Worm (Caenorhabditis elegans) whole organism, L2 larva: ENCODE data around the gene T24C4.3.

ENCODE experiments used
- R02D3.7 ChIP-seq: fragments of 150-350 bp; optimal IDR thresholded peaks from 2 replicates; lab custom pipeline; 2014; ENCODE audit warnings: missing biosample characterization, missing genetic modification characterization
- fos-1 ChIP-seq: fragments of 150-350 bp; optimal IDR thresholded peaks from 2 replicates; lab custom pipeline; 2014; ENCODE audit warnings: missing biosample characterization, missing genetic modification characterization
- mdl-1 ChIP-seq, 2 experiments: fragments of 150-350 bp in 1 of 2; sonication (generic microtip) in 1 of 2; optimal IDR thresholded peaks; 2 replicates each; lab custom pipeline; 2017; ENCODE audit warnings: missing biosample characterization in 2 of 2, missing genetic modification characterization in 2 of 2
- nhr-25 ChIP-seq: fragments of 150-350 bp; sonication (generic microtip); optimal IDR thresholded peaks from 3 replicates; lab custom pipeline; 2014; ENCODE audit warnings: missing biosample characterization, missing genetic modification characterization
- skn-1 ChIP-seq: sonication (generic microtip); optimal IDR thresholded peaks from 2 replicates; lab custom pipeline; 2017; ENCODE audit warnings: missing biosample characterization, missing genetic modification characterization
- snpc-4 ChIP-seq: fragments of 150-350 bp; optimal IDR thresholded peaks from 2 replicates; lab custom pipeline; 2014; ENCODE audit warnings: missing biosample characterization, missing genetic modification characterization
- unc-62 ChIP-seq: fragments of 150-350 bp; optimal IDR thresholded peaks from 2 replicates; lab custom pipeline; 2014; ENCODE audit warnings: missing biosample characterization, missing genetic modification reagents, missing genetic modification characterization

DNA sequence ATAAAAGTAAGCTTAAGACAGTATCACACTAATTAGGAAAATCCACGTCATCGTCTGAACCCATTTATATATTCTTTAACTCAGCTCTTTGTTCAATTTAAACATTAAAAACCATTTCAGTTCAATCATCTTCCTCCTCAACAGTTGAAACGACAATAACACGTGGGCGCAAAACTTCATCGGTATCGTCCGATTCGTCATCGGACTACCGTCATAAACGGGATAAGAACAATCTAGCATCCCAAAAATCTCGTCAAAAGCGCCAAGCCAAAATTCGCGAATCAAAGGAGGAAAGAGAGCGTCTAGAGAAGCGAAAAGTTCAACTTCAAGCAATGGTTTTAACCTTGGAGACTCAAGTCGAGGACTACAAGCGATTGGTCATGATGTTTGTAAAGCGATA lies 37.1 kb downstream of the T24C4.3 start:
- TF ChIP-seq unc-62 (no peak), R02D3.7 (tag; lab: Kevin White, UChicago) (no peak), skn-1 (tag; lab: Kevin White, UChicago) (no peak), mdl-1 (tag; optimal IDR thresholded peaks at IDR 0.05; lab: Kevin White, UChicago) (no peak), snpc-4 (tag; lab: Kevin White, UChicago) (no peak), nhr-25 (tag; lab: Kevin White, UChicago) (no peak), fos-1 (no peak)
